Worm (Caenorhabditis elegans) whole organism, L4 larva: ENCODE measurements around the gene tag-281.
A peak's percentile ranks its signal among the peaks of the same experiment; 100 is the strongest.

Experiments
- F26F4.8 ChIP-seq: fragments of 200-800 bp; sonication (Bioruptor generic); conservative IDR thresholded peaks from 2 replicates; pipeline ENCODE4 v1.3.6; 2022; ENCODE audit warnings: missing genetic modification characterization, missing compliant biosample characterization
- F44E2.7 ChIP-seq: fragments of 200-800 bp; sonication (Bioruptor generic); IDR thresholded peaks from 2 replicates; pipeline ENCODE4 v2.1.2; 2022; ENCODE audit warnings: missing genetic modification characterization, missing compliant biosample characterization
- Y48G9A.11 ChIP-seq: fragments of 200-800 bp; sonication (Bioruptor generic); IDR thresholded peaks from 2 replicates; pipeline ENCODE4 v1.3.6; 2022; ENCODE audit warnings: missing genetic modification reagents, missing genetic modification characterization, missing compliant biosample characterization
- Y5F2A.4 ChIP-seq: fragments of 200-800 bp; sonication (Bioruptor generic); optimal IDR thresholded peaks from 2 replicates; lab custom pipeline; 2018; ENCODE audit warnings: mild to moderate bottlenecking, missing genetic modification characterization, missing compliant biosample characterization
- aha-1 ChIP-seq: fragments of 150-350 bp; peaks from one replicate; lab custom pipeline; 2014; ENCODE audit warnings: missing biosample characterization, missing genetic modification characterization
- ama-1 ChIP-seq: fragments of 150-350 bp; optimal IDR thresholded peaks from 2 replicates; lab custom pipeline; 2014; ENCODE audit warnings: inconsistent platforms, mixed read lengths
- arid-1 ChIP-seq: fragments of 200-800 bp; sonication (Bioruptor generic); conservative IDR thresholded peaks from 2 replicates; pipeline ENCODE4 v1.3.6; 2022; ENCODE audit warnings: missing genetic modification reagents, missing genetic modification characterization, missing compliant biosample characterization
- ceh-20 ChIP-seq: fragments of 200-800 bp; sonication (Bioruptor generic); IDR thresholded peaks from 2 replicates; pipeline ENCODE4 v1.3.6; 2022; ENCODE audit warnings: missing genetic modification reagents, missing genetic modification characterization, missing compliant biosample characterization
- ceh-32 ChIP-seq: sonication (generic microtip); optimal IDR thresholded peaks from 2 replicates; lab custom pipeline; 2016; ENCODE audit warnings: mild to moderate bottlenecking, missing genetic modification characterization, missing compliant biosample characterization; ENCODE audit not compliant: poor library complexity
- ceh-44 ChIP-seq: fragments of 200-800 bp; sonication (Bioruptor generic); IDR thresholded peaks from 2 replicates; pipeline ENCODE4 v1.3.6; 2022; ENCODE audit warnings: missing genetic modification reagents, missing genetic modification characterization, missing compliant biosample characterization
- ctbp-1 ChIP-seq: fragments of 200-800 bp; sonication (Bioruptor generic); IDR thresholded peaks from 2 replicates; pipeline ENCODE4 v1.3.6; 2022; ENCODE audit warnings: missing genetic modification reagents, missing genetic modification characterization, missing compliant biosample characterization
- daf-12 ChIP-seq: fragments of 150-350 bp; optimal IDR thresholded peaks from 2 replicates; lab custom pipeline; 2014; ENCODE audit warnings: missing biosample characterization, missing genetic modification reagents, missing genetic modification characterization
- daf-19 ChIP-seq: fragments of 200-800 bp; sonication (Bioruptor generic); conservative IDR thresholded peaks from 2 replicates; pipeline ENCODE4 v1.3.6; 2022; ENCODE audit warnings: missing genetic modification characterization, missing compliant biosample characterization
- daf-8 ChIP-seq: fragments of 200-800 bp; sonication (Bioruptor generic); IDR thresholded peaks from 2 replicates; pipeline ENCODE4 v1.3.6; 2022; ENCODE audit warnings: missing genetic modification characterization, missing compliant biosample characterization
- dmd-6 ChIP-seq: fragments of 200-800 bp; sonication (Bioruptor generic); IDR thresholded peaks from 2 replicates; pipeline ENCODE4 v1.3.6; 2022; ENCODE audit warnings: missing genetic modification reagents, missing genetic modification characterization, missing compliant biosample characterization
- dmd-8 ChIP-seq: fragments of 200-800 bp; sonication (Bioruptor generic); IDR thresholded peaks from 2 replicates; pipeline ENCODE4 v1.3.6; 2022; ENCODE audit warnings: missing genetic modification characterization, missing compliant biosample characterization
- egl-27 ChIP-seq: sonication (generic microtip); optimal IDR thresholded peaks from 3 replicates; lab custom pipeline; 2017; ENCODE audit warnings: missing biosample characterization, missing genetic modification reagents, missing genetic modification characterization
- hmg-1.1 ChIP-seq: fragments of 200-800 bp; sonication (Bioruptor generic); IDR thresholded peaks from 2 replicates; pipeline ENCODE4 v1.3.6; 2022; ENCODE audit warnings: missing genetic modification reagents, missing genetic modification characterization, missing compliant biosample characterization
- lin-38 ChIP-seq: fragments of 200-800 bp; sonication (Bioruptor generic); IDR thresholded peaks from 2 replicates; pipeline ENCODE4 v1.3.6; 2022; ENCODE audit warnings: missing genetic modification reagents, missing genetic modification characterization, missing compliant biosample characterization
- lsy-2 ChIP-seq, 2 experiments: fragments of 150-350 bp in 1 of 2; sonication (generic microtip) in 1 of 2; optimal IDR thresholded peaks; 2 replicates each; lab custom pipeline; 2014 to 2017; ENCODE audit warnings: missing biosample characterization in 2 of 2, missing genetic modification characterization in 2 of 2
- madf-9 ChIP-seq: fragments of 200-800 bp; sonication (Bioruptor generic); conservative IDR thresholded peaks from 2 replicates; pipeline ENCODE4 v1.3.6; 2022; ENCODE audit warnings: missing genetic modification reagents, missing genetic modification characterization, missing compliant biosample characterization
- mxl-3 ChIP-seq: fragments of 200-800 bp; sonication (Bioruptor generic); optimal IDR thresholded peaks from 2 replicates; lab custom pipeline; 2018; ENCODE audit warnings: mild to moderate bottlenecking, missing genetic modification characterization, missing compliant biosample characterization
- nhr-25 ChIP-seq: sonication (generic microtip); optimal IDR thresholded peaks from 2 replicates; lab custom pipeline; 2017; ENCODE audit warnings: missing genetic modification characterization, mild to moderate bottlenecking, missing compliant biosample characterization, antibody characterized with exemption, moderate library complexity, borderline replicate concordance; ENCODE audit not compliant: insufficient read depth
- nhr-76 ChIP-seq: fragments of 150-350 bp; optimal IDR thresholded peaks from 2 replicates; lab custom pipeline; 2014; ENCODE audit warnings: missing biosample characterization, missing genetic modification characterization
- snpc-1.2 ChIP-seq: fragments of 200-800 bp; sonication (Bioruptor generic); IDR thresholded peaks from 2 replicates; pipeline ENCODE4 v1.3.6; 2022; ENCODE audit warnings: missing genetic modification reagents, missing genetic modification characterization, missing compliant biosample characterization
- snpc-4 ChIP-seq: fragments of 150-350 bp; optimal IDR thresholded peaks from 2 replicates; lab custom pipeline; 2014; ENCODE audit warnings: missing biosample characterization, missing genetic modification characterization
- tag-97 ChIP-seq: fragments of 200-800 bp; sonication (Bioruptor generic); IDR thresholded peaks from 2 replicates; pipeline ENCODE4 v1.3.6; 2022; ENCODE audit warnings: missing genetic modification characterization, missing compliant biosample characterization
- unc-39 ChIP-seq: sonication (generic microtip); optimal IDR thresholded peaks from 2 replicates; lab custom pipeline; 2017; ENCODE audit warnings: missing biosample characterization, missing genetic modification characterization
- unc-62 ChIP-seq, 3 experiments: fragments of 150-350 bp in 1 of 3; sonication (generic microtip); optimal IDR thresholded peaks in 2 of 3; peaks in 1 of 3; 1 replicate in 1 of 3; 2 replicates in 2 of 3; lab custom pipeline; 2014 to 2017; ENCODE audit warnings: missing biosample characterization in 3 of 3, missing genetic modification characterization in 3 of 3, missing genetic modification reagents in 3 of 3, missing genotype in 1 of 3
- vab-7 ChIP-seq: fragments of 200-800 bp; sonication (Bioruptor generic); IDR thresholded peaks from 2 replicates; pipeline ENCODE4 v1.3.6; 2022; ENCODE audit warnings: missing genetic modification reagents, missing genetic modification characterization, missing compliant biosample characterization
- zag-1 ChIP-seq: fragments of 150-350 bp; optimal IDR thresholded peaks from 2 replicates; lab custom pipeline; 2014; ENCODE audit warnings: missing biosample characterization, missing genetic modification characterization
- zfp-2 ChIP-seq: sonication (generic microtip); optimal IDR thresholded peaks from 2 replicates; lab custom pipeline; 2016; ENCODE audit warnings: mild to moderate bottlenecking, missing genetic modification characterization, missing compliant biosample characterization
- ztf-11 ChIP-seq: fragments of 150-350 bp; optimal IDR thresholded peaks from 2 replicates; lab custom pipeline; 2014; ENCODE audit warnings: missing biosample characterization, missing genetic modification characterization

Gene tag-281

ce11 chrII:12452754-12453352 is 6.7 kb upstream of the tag-281 start, which contains the start of the genes sre-35 and sre-33:
TSS of gene sre-35 (minus strand) at chrII:12452854.
TSS of gene sre-33 (plus strand) at chrII:12453302.
- TF ChIP-seq tag-97 (GFP tag; lab: Robert Waterston, UW) (no peak), aha-1 (tag; lab: Kevin White, UChicago) (peak; percentile 81)
- TF ChIP-seq, all 104 proteins: peak for 1

ce11 chrII:12456633-12457032 is 2.9 kb upstream of the tag-281 start, which contains the start of gene sre-32:
TSS of gene sre-32 (minus strand) at chrII:12456733.
- TF ChIP-seq F44E2.7 (GFP tag; lab: Robert Waterston, UW) (no peak), zag-1 (no peak)

DNA sequence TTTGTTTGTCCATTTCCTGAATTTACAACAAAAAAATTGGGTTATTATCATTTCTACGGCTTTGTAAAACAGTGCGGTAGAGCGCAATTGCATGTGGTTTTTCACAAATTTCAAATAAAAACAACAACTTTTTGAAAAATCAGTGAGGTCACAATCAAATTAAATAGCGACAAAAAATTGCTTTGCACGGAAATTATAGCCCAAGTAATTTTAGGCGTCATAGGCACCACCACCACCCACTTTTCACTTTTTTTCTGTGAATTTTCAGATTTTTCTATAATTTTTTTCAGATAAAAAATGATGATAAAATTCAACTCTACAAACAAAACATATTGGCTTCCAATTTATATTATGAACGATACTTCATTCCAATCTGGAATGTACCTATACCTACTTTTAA is 2.3 kb upstream of the tag-281 start, which contains the start of gene sre-38:
Gene sre-38 (plus strand): TSS at position 301 of the 400 bp plus-strand sequence.
- TF ChIP-seq dmd-6 = no peak
- TF ChIP-seq F44E2.7 (GFP tag; lab: Robert Waterston, UW) = no peak
- TF ChIP-seq ceh-20 (GFP tag; lab: Robert Waterston, UW) = no peak
- TF ChIP-seq nhr-76 (tag; lab: Kevin White, UChicago) = no peak
- no peak for TF ChIP-seq unc-39
- no peak for TF ChIP-seq madf-9 (GFP tag; lab: Robert Waterston, UW)
- TF ChIP-seq snpc-1.2 (GFP tag; lab: Robert Waterston, UW) = no peak
- no peak for TF ChIP-seq vab-7 (GFP tag; lab: Robert Waterston, UW)

ce11 chrII:12460602-12461453 is 1.3 kb downstream of the tag-281 start, which contains the start of gene tag-280:
TSS of gene tag-280 (plus strand) at chrII:12460652.
- TF ChIP-seq unc-62 (GFP tag; optimal IDR thresholded peaks at IDR 0.05 in 1 of 2; lab: Kevin White, UChicago) = peak in 1 of 2 experiments; percentile 74
- TF ChIP-seq unc-62 (tag; optimal IDR thresholded peaks at IDR 0.05; lab: Kevin White, UChicago) = no peak
- TF ChIP-seq Y48G9A.11 = 0 out of 2 replicates have a peak, but pooled peaks have one; percentile 11
- TF ChIP-seq lin-38 (GFP tag; lab: Robert Waterston, UW) = peak; percentile 31; the same call in 1 of the 2 replicates
- no peak for TF ChIP-seq dmd-6

- TF ChIP-seq ztf-11 (no peak), vab-7 (GFP tag; lab: Robert Waterston, UW) (no peak), daf-19 (GFP tag; lab: Robert Waterston, UW) (no peak), zag-1 (no peak), nhr-25 (tag; lab: Kevin White, UChicago) (no peak), ctbp-1 (GFP tag; lab: Robert Waterston, UW) (no peak), hmg-1.1 (GFP tag; lab: Robert Waterston, UW) (no peak), mxl-3 (no peak), egl-27 (tag; lab: Kevin White, UChicago) (no peak), daf-12 (tag; lab: Kevin White, UChicago) (no peak), lsy-2 (tag; optimal IDR thresholded peaks at IDR 0.05; lab: Kevin White, UChicago) (no peak), Y5F2A.4 (GFP tag; lab: Kevin White, UChicago) (no peak), snpc-4 (tag; lab: Kevin White, UChicago) (no peak)
These were observed 2.7 kb downstream of the tag-281 start, which contains the start of gene F15A4.2 for ce11 chrII:12462244-12462643. TSS of gene F15A4.2 (plus strand) at chrII:12462544.

- no peak for TF ChIP-seq aha-1 (tag; lab: Kevin White, UChicago)
- TF ChIP-seq snpc-4 (tag; lab: Kevin White, UChicago) = no peak
- no peak for TF ChIP-seq daf-12 (tag; lab: Kevin White, UChicago)
- no peak for TF ChIP-seq F26F4.8
- TF ChIP-seq ceh-32 (tag; lab: Kevin White, UChicago) = no peak
- no peak for TF ChIP-seq ceh-44 (GFP tag; lab: Robert Waterston, UW)
- no peak for TF ChIP-seq zfp-2 (tag; lab: Kevin White, UChicago)
- no peak for TF ChIP-seq ama-1 (lab: Kevin White, UChicago)
- no peak for TF ChIP-seq daf-8 (GFP tag; lab: Robert Waterston, UW)
- no peak for TF ChIP-seq dmd-8 (GFP tag; lab: Robert Waterston, UW)
- TF ChIP-seq ceh-20 (GFP tag; lab: Robert Waterston, UW) = no peak
- no peak for TF ChIP-seq arid-1
These were observed 6.0 kb downstream of the tag-281 start, which contains the start of gene sre-37 for ce11 chrII:12465557-12465956. TSS of gene sre-37 (plus strand) at chrII:12465857.
